Worm (Caenorhabditis elegans) whole organism, young adult: ENCODE results near the gene K08B12.3.
A peak's percentile ranks its signal among the peaks of the same experiment; 100 is the strongest.

Source experiments
- C17E4.6 ChIP-seq: fragments of 200-800 bp; sonication (Bioruptor generic); IDR thresholded peaks from 2 replicates; pipeline ENCODE4 v1.3.6; 2022; ENCODE audit warnings: missing genetic modification reagents, missing genetic modification characterization, missing compliant biosample characterization
- F22D6.2 ChIP-seq: sonication (generic microtip); optimal IDR thresholded peaks from 2 replicates; lab custom pipeline; 2016; ENCODE audit warnings: mild to moderate bottlenecking, missing genetic modification characterization, missing compliant biosample characterization
- F49E8.2 ChIP-seq: sonication (generic microtip); optimal IDR thresholded peaks from 3 replicates; lab custom pipeline; 2017; ENCODE audit warnings: missing genetic modification characterization, mild to moderate bottlenecking, missing compliant biosample characterization, antibody characterized with exemption, moderate library complexity; ENCODE audit not compliant: insufficient read depth
- F52B5.7 ChIP-seq: sonication (generic microtip); optimal IDR thresholded peaks from 2 replicates; lab custom pipeline; 2016; ENCODE audit warnings: mild to moderate bottlenecking, missing genetic modification characterization, missing compliant biosample characterization
- F55B11.4 ChIP-seq: sonication (generic microtip); optimal IDR thresholded peaks from 2 replicates; lab custom pipeline; 2016; ENCODE audit warnings: missing compliant biosample characterization, missing genetic modification characterization, borderline replicate concordance; ENCODE audit not compliant: insufficient read depth
- K12H6.12 ChIP-seq: fragments of 200-800 bp; sonication (Bioruptor generic); optimal IDR thresholded peaks from 2 replicates; lab custom pipeline; 2018; ENCODE audit warnings: mild to moderate bottlenecking, missing genetic modification characterization, missing compliant biosample characterization
- Y53G8AR.9 ChIP-seq: fragments of 200-800 bp; sonication (Bioruptor generic); conservative IDR thresholded peaks from 2 replicates; pipeline ENCODE4 v1.3.6; 2022; ENCODE audit warnings: missing genetic modification reagents, missing genetic modification characterization, missing compliant biosample characterization
- Y79H2A.3 ChIP-seq: fragments of 200-800 bp; sonication (Bioruptor generic); conservative IDR thresholded peaks from 2 replicates; pipeline ENCODE4 v1.3.6; 2022; ENCODE audit warnings: missing genetic modification reagents, missing genetic modification characterization, missing compliant biosample characterization
- ZK185.1 ChIP-seq: sonication (generic microtip); optimal IDR thresholded peaks from 2 replicates; lab custom pipeline; 2016; ENCODE audit warnings: mild to moderate bottlenecking, missing genetic modification characterization, missing compliant biosample characterization; ENCODE audit not compliant: poor library complexity, severe bottlenecking
- aptf-3 ChIP-seq: fragments of 200-800 bp; sonication (Bioruptor generic); IDR thresholded peaks from 2 replicates; pipeline ENCODE4 v1.3.6; 2022; ENCODE audit warnings: missing genetic modification characterization, missing compliant biosample characterization
- athp-1 ChIP-seq: sonication (generic microtip); optimal IDR thresholded peaks from 2 replicates; lab custom pipeline; 2017; ENCODE audit warnings: mild to moderate bottlenecking, missing genetic modification characterization, missing compliant biosample characterization
- attf-3 ChIP-seq: fragments of 200-800 bp; sonication (Bioruptor generic); conservative IDR thresholded peaks from 2 replicates; pipeline ENCODE4 v1.3.6; 2022; ENCODE audit warnings: missing genetic modification reagents, missing genetic modification characterization, missing compliant biosample characterization
- cebp-1 ChIP-seq, 2 experiments: fragments of 200-800 bp in 1 of 2; sonication (Bioruptor generic) in 1 of 2; sonication (generic microtip) in 1 of 2; IDR thresholded peaks in 1 of 2; optimal IDR thresholded peaks in 1 of 2; 2 replicates each; pipeline versions ENCODE4 v1.3.6 to Lab custom; 2017 to 2022; ENCODE audit warnings: missing compliant biosample characterization in 2 of 2, missing genetic modification characterization in 2 of 2, mild to moderate bottlenecking in 1 of 2, missing genetic modification reagents in 1 of 2, moderate library complexity in 1 of 2
- ceh-27 ChIP-seq: fragments of 200-800 bp; sonication (Bioruptor generic); optimal IDR thresholded peaks from 2 replicates; lab custom pipeline; 2018; ENCODE audit warnings: mild to moderate bottlenecking, missing genetic modification characterization, moderate library complexity, missing compliant biosample characterization
- ceh-40 ChIP-seq: fragments of 200-800 bp; sonication (Bioruptor generic); IDR thresholded peaks from 2 replicates; pipeline ENCODE4 v1.3.6; 2022; ENCODE audit warnings: missing genetic modification characterization, missing compliant biosample characterization
- chd-7 ChIP-seq: sonication (generic microtip); optimal IDR thresholded peaks from 2 replicates; lab custom pipeline; 2016; ENCODE audit warnings: mild to moderate bottlenecking, missing genetic modification characterization, moderate library complexity, missing compliant biosample characterization
- die-1 ChIP-seq: sonication (generic microtip); optimal IDR thresholded peaks from 2 replicates; lab custom pipeline; 2016; ENCODE audit warnings: missing genotype, mild to moderate bottlenecking, missing genetic modification characterization, missing compliant biosample characterization
- efl-1 ChIP-seq: fragments of 150-350 bp; optimal IDR thresholded peaks from 2 replicates; lab custom pipeline; 2014; ENCODE audit warnings: missing biosample characterization, missing genetic modification reagents, missing genetic modification characterization
- ekl-4 ChIP-seq: fragments of 200-800 bp; sonication (Bioruptor generic); IDR thresholded peaks from 2 replicates; pipeline ENCODE4 v1.3.6; 2022; ENCODE audit warnings: missing genetic modification reagents, missing genetic modification characterization, missing compliant biosample characterization
- ets-4 ChIP-seq: fragments of 200-800 bp; sonication (Bioruptor generic); optimal IDR thresholded peaks from 2 replicates; lab custom pipeline; 2018; ENCODE audit warnings: mild to moderate bottlenecking, missing genetic modification characterization, missing compliant biosample characterization
- hlh-26 ChIP-seq: fragments of 200-800 bp; sonication (Bioruptor generic); conservative IDR thresholded peaks from 2 replicates; pipeline ENCODE4 v1.3.6; 2022; ENCODE audit warnings: missing genetic modification reagents, missing genetic modification characterization, missing compliant biosample characterization
- hmg-1.2 ChIP-seq: fragments of 200-800 bp; sonication (Bioruptor generic); IDR thresholded peaks from 2 replicates; pipeline ENCODE4 v1.3.6; 2022; ENCODE audit warnings: missing genetic modification reagents, missing genetic modification characterization, missing compliant biosample characterization
- hmg-20 ChIP-seq: fragments of 200-800 bp; sonication (Bioruptor generic); IDR thresholded peaks from 2 replicates; pipeline ENCODE4 v1.3.6; 2022; ENCODE audit warnings: missing genetic modification reagents, missing genetic modification characterization, missing compliant biosample characterization
- lag-1 ChIP-seq: fragments of 200-800 bp; sonication (Bioruptor generic); IDR thresholded peaks from 2 replicates; pipeline ENCODE4 v1.3.6; 2022; ENCODE audit warnings: missing genetic modification reagents, missing genetic modification characterization, missing compliant biosample characterization
- lsy-27 ChIP-seq: sonication (generic microtip); optimal IDR thresholded peaks from 2 replicates; lab custom pipeline; 2017; ENCODE audit warnings: missing genetic modification characterization, mild to moderate bottlenecking, missing compliant biosample characterization, antibody characterized with exemption, missing genotype, borderline replicate concordance; ENCODE audit not compliant: insufficient read depth
- nhr-120 ChIP-seq: fragments of 200-800 bp; sonication (Bioruptor generic); IDR thresholded peaks from 2 replicates; pipeline ENCODE4 v1.3.6; 2022; ENCODE audit warnings: missing genetic modification characterization, missing compliant biosample characterization
- nhr-179 ChIP-seq: sonication (generic microtip); optimal IDR thresholded peaks from 2 replicates; lab custom pipeline; 2016; ENCODE audit warnings: mild to moderate bottlenecking, missing genetic modification characterization, missing compliant biosample characterization
- nhr-80 ChIP-seq: sonication (generic microtip); optimal IDR thresholded peaks from 2 replicates; lab custom pipeline; 2016; ENCODE audit warnings: missing genetic modification characterization, missing compliant biosample characterization
- pha-4 ChIP-seq: fragments of 150-350 bp; sonication (generic microtip); optimal IDR thresholded peaks from 2 replicates; lab custom pipeline; 2014; ENCODE audit warnings: missing biosample characterization, missing genetic modification reagents, missing genetic modification characterization
- tbp1 ChIP-seq: fragments of 200-800 bp; sonication (Bioruptor generic); optimal IDR thresholded peaks from 2 replicates; lab custom pipeline; 2018; ENCODE audit warnings: mild to moderate bottlenecking, missing genetic modification characterization, missing compliant biosample characterization
- unc-62 ChIP-seq: fragments of 150-350 bp; optimal IDR thresholded peaks from 2 replicates; lab custom pipeline; 2014; ENCODE audit warnings: missing biosample characterization, missing genetic modification reagents, missing genetic modification characterization
- ztf-25 ChIP-seq: fragments of 200-800 bp; sonication (Bioruptor generic); IDR thresholded peaks from 2 replicates; pipeline ENCODE4 v1.3.6; 2022; ENCODE audit warnings: missing genetic modification reagents, missing genetic modification characterization, missing compliant biosample characterization
- ztf-26 ChIP-seq: sonication (generic microtip); optimal IDR thresholded peaks from 2 replicates; lab custom pipeline; 2017; ENCODE audit warnings: missing genetic modification characterization, missing compliant biosample characterization
- ztf-28 ChIP-seq: fragments of 200-800 bp; sonication (Bioruptor generic); IDR thresholded peaks from 2 replicates; pipeline ENCODE4 v1.3.6; 2022; ENCODE audit warnings: missing genetic modification reagents, missing genetic modification characterization, missing compliant biosample characterization
- ztf-3 ChIP-seq: fragments of 200-800 bp; sonication (Bioruptor generic); optimal IDR thresholded peaks from 2 replicates; lab custom pipeline; 2018; ENCODE audit warnings: mild to moderate bottlenecking, missing genetic modification characterization, missing compliant biosample characterization

K08B12.3 gene

ce11 chrV:6268526-6268925 lies 33.5 kb downstream of the K08B12.3 start:
- no peak for TF ChIP-seq nhr-120 (GFP tag; lab: Robert Waterston, UW)
- TF ChIP-seq cebp-1 (GFP tag; IDR thresholded peaks at IDR 0.05; lab: Robert Waterston, UW), result no peak
- TF ChIP-seq cebp-1 (tag; optimal IDR thresholded peaks at IDR 0.05; lab: Kevin White, UChicago), result peak; percentile 41

ce11 chrV:6268961-6269360 lies 34.0 kb downstream of the K08B12.3 start:
- no peak for TF ChIP-seq nhr-179 (tag; lab: Kevin White, UChicago)
- peak; percentile 20 for TF ChIP-seq nhr-80 (tag; lab: Kevin White, UChicago)
- no peak for TF ChIP-seq F22D6.2 (tag; lab: Kevin White, UChicago)
- no peak for TF ChIP-seq hmg-20 (GFP tag; lab: Robert Waterston, UW)
- TF ChIP-seq lag-1 (GFP tag; lab: Robert Waterston, UW), result no peak
- TF ChIP-seq tbp1 (GFP tag; lab: Kevin White, UChicago), result no peak
- no peak for TF ChIP-seq C17E4.6
- no peak for TF ChIP-seq unc-62 (GFP tag; lab: Kevin White, UChicago)
- TF ChIP-seq K12H6.12 (tag; lab: Kevin White, UChicago), result no peak

DNA sequence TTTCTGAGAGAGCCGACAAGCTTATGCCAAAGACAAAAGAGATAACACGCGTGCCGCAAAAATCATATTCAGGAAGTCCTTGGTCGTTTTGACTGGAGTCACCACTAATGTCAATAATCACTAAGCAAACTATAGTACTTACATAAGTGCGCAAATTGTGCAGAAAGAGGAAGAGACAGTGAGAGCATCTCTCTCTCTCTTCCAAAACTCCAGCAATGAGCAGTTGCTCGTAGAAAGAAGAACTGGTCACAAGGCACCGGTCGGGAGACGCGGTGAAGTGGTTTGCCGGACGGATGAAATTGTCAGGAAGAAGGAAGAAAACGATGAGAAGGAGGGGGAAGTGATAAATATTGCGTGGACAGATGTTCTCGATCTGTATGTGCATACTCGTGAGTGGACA lies 35.1 kb downstream of the K08B12.3 start:
- TF ChIP-seq hlh-26 (no peak), attf-3 (no peak), efl-1 (GFP tag; lab: Kevin White, UChicago) (no peak), Y53G8AR.9 (GFP tag; lab: Robert Waterston, UW) (no peak), ekl-4 (GFP tag; lab: Robert Waterston, UW) (no peak), die-1 (no peak), F52B5.7 (no peak), ceh-27 (GFP tag; lab: Kevin White, UChicago) (no peak), tbp1 (GFP tag; lab: Kevin White, UChicago) (no peak), F55B11.4 (tag; lab: Kevin White, UChicago) (no peak), ZK185.1 (tag; lab: Kevin White, UChicago) (no peak)
- TF ChIP-seq, all 124 proteins: peak for 0

ce11 chrV:6270552-6270951 lies 35.6 kb downstream of the K08B12.3 start, which contains the start of gene F31F7.2:
Gene F31F7.2 (plus strand): TSS chrV:6270852.
- TF ChIP-seq F49E8.2 (tag; lab: Kevin White, UChicago), result no peak
- no peak for TF ChIP-seq pha-4
- no peak for TF ChIP-seq hmg-1.2 (GFP tag; lab: Robert Waterston, UW)
- no peak for TF ChIP-seq ztf-26
- TF ChIP-seq ztf-3 (GFP tag; lab: Kevin White, UChicago), result no peak
- no peak for TF ChIP-seq nhr-179 (tag; lab: Kevin White, UChicago)
- no peak for TF ChIP-seq ets-4 (GFP tag; lab: Kevin White, UChicago)
- TF ChIP-seq ztf-28, result no peak
- no peak for TF ChIP-seq aptf-3
- TF ChIP-seq lsy-27 (tag; lab: Kevin White, UChicago), result no peak
- no peak for TF ChIP-seq nhr-120 (GFP tag; lab: Robert Waterston, UW)
- TF ChIP-seq ceh-40 (GFP tag; lab: Robert Waterston, UW), result no peak
- no peak for TF ChIP-seq athp-1
- TF ChIP-seq chd-7, result no peak
- no peak for TF ChIP-seq Y79H2A.3 (GFP tag; lab: Robert Waterston, UW)
- no peak for TF ChIP-seq F52B5.7
- TF ChIP-seq hlh-26, result no peak
- TF ChIP-seq lag-1 (GFP tag; lab: Robert Waterston, UW), result no peak
- TF ChIP-seq ztf-25 (GFP tag; lab: Robert Waterston, UW), result no peak
- TF ChIP-seq, all 124 proteins: peak for 0
